Worm (Caenorhabditis elegans) whole organism, early embryonic: ENCODE data around the gene hrde-2.

ENCODE experiments used
- aly-1 ChIP-seq: sonication (generic microtip); optimal IDR thresholded peaks from 2 replicates; lab custom pipeline; 2016; ENCODE audit warnings: missing genetic modification characterization, missing compliant biosample characterization
- ama-1 ChIP-seq: fragments of 150-350 bp; optimal IDR thresholded peaks from 2 replicates; lab custom pipeline; 2014
- ceh-13 ChIP-seq: fragments of 200-800 bp; sonication (Bioruptor generic); optimal IDR thresholded peaks from 2 replicates; lab custom pipeline; 2018; ENCODE audit warnings: mild to moderate bottlenecking, missing genetic modification characterization, missing compliant biosample characterization
- hnd-1 ChIP-seq: sonication (generic microtip); optimal IDR thresholded peaks from 2 replicates; lab custom pipeline; 2016; ENCODE audit warnings: missing genetic modification characterization, missing compliant biosample characterization
- sea-1 ChIP-seq: fragments of 200-800 bp; sonication (Bioruptor generic); conservative IDR thresholded peaks from 2 replicates; pipeline ENCODE4 v1.3.6; 2022; ENCODE audit warnings: missing genetic modification characterization, missing compliant biosample characterization

DNA sequence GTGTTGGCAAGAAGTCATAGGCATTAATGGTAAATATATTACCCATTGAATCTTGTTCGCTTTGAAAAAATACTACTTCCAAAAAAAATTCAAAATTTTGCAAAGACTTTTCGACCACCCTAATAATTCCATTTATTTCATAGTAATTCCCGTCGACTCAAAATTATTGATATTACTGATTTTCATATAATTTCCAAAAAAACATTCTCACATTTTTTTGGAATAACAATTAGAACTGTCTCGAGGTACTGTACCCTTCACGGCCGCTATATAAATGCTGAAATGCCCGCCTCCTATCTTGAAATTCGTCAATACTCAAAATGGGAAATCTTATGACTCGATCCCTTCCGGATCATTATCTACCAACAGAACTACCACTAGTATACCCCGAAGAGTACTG is 18.6 kb downstream of the hrde-2 start, which contains the start of gene F14H8.4:
- TF ChIP-seq ama-1 (lab: Kevin White, UChicago) (no peak), aly-1 (tag; lab: Kevin White, UChicago) (no peak), sea-1 (GFP tag; lab: Robert Waterston, UW) (no peak), ceh-13 (GFP tag; lab: Kevin White, UChicago) (no peak), hnd-1 (tag; lab: Kevin White, UChicago) (no peak)
